Worm (Caenorhabditis elegans): Measurements from ENCODE around the gene srw-22.
"Not testable (repeated sequence)": the region's sequence is repeated elsewhere in the genome, so short reads cannot be mapped to it uniquely, and the experiment has no call there.

Gene srw-22

ce11 chrV:15250304-15250703 lies 18.1 kb upstream of the srw-22 start, which contains the start of gene srd-28:
srd-28 (plus strand) TSS chrV:15250604.
- not testable (repeated sequence) for TF ChIP-seq C08G9.2 (tag; optimal IDR thresholded peaks at IDR 0.05); ceh-22 (tag; optimal IDR thresholded peaks at IDR 0.05); sox-2 (GFP tag; IDR thresholded peaks at IDR 0.05)

ce11 chrV:15252082-15252481 lies 16.3 kb upstream of the srw-22 start, which contains the start of gene srbc-76:
srbc-76 (plus strand) TSS chrV:15252382.
- no peak for TF ChIP-seq pax-1 (tag; optimal IDR thresholded peaks at IDR 0.05)
- no peak for TF ChIP-seq C38D4.7 (GFP tag; optimal IDR thresholded peaks at IDR 0.05)
- no peak for TF ChIP-seq tbx-7 (tag; optimal IDR thresholded peaks at IDR 0.05)
- no peak for TF ChIP-seq ceh-19 (GFP tag; optimal IDR thresholded peaks at IDR 0.05)
- TF ChIP-seq unc-55 (GFP tag; optimal IDR thresholded peaks at IDR 0.05) = no peak
- TF ChIP-seq nhr-232 (tag; optimal IDR thresholded peaks at IDR 0.05) = no peak
- no peak for TF ChIP-seq pqm-1 (tag; optimal IDR thresholded peaks at IDR 0.05)
- no peak for TF ChIP-seq ets-4 (tag; optimal IDR thresholded peaks at IDR 0.05)
- TF ChIP-seq nhr-11 (tag; optimal IDR thresholded peaks at IDR 0.05) = no peak
- no peak for TF ChIP-seq ceh-9 (tag; optimal IDR thresholded peaks at IDR 0.05)
- TF ChIP-seq pha-4 (tag; optimal IDR thresholded peaks at IDR 0.05) = no peak
- TF ChIP-seq sdc-2 (tag; optimal IDR thresholded peaks at IDR 0.05) = no peak
- TF ChIP-seq pag-3 (tag; optimal IDR thresholded peaks at IDR 0.05; ENCODE audit: borderline replicate concordance) = no peak
- no peak for TF ChIP-seq fkh-10 (GFP tag; optimal IDR thresholded peaks at IDR 0.05)
- no peak for TF ChIP-seq ceh-30 (tag; optimal IDR thresholded peaks at IDR 0.05)

ce11 chrV:15253529-15253928 lies 14.9 kb upstream of the srw-22 start, which contains the start of gene srbc-75:
srbc-75 (plus strand) TSS chrV:15253829.
- TF ChIP-seq elt-4 (tag; optimal IDR thresholded peaks at IDR 0.05) (no peak), ceh-30 (tag; optimal IDR thresholded peaks at IDR 0.05) (no peak), dmd-4 (tag; optimal IDR thresholded peaks at IDR 0.05; ENCODE audit: borderline replicate concordance) (no peak), hlh-6 (tag; optimal IDR thresholded peaks at IDR 0.05) (no peak), rnt-1 (tag; optimal IDR thresholded peaks at IDR 0.05) (no peak), hlh-8 (tag; optimal IDR thresholded peaks at IDR 0.05) (no peak), ceh-14 (tag; optimal IDR thresholded peaks at IDR 0.05) (no peak), fkh-6 (tag; optimal IDR thresholded peaks at IDR 0.05) (no peak), ceh-19 (GFP tag; optimal IDR thresholded peaks at IDR 0.05) (no peak), dve-1 (tag; optimal IDR thresholded peaks at IDR 0.05) (no peak), ceh-2 (tag; optimal IDR thresholded peaks at IDR 0.05) (no peak), pat-9 (tag; optimal IDR thresholded peaks at IDR 0.05) (no peak), lin-11 (tag; optimal IDR thresholded peaks at IDR 0.05) (no peak), madf-2 (tag; optimal IDR thresholded peaks at IDR 0.05) (no peak)

- TF ChIP-seq pag-3 (tag; optimal IDR thresholded peaks at IDR 0.05; ENCODE audit: borderline replicate concordance); K02D7.2 (tag; optimal IDR thresholded peaks at IDR 0.05); fax-1 (tag; optimal IDR thresholded peaks at IDR 0.05): not testable (repeated sequence)
Observed at ce11 chrV:15256669-15257068, 11.7 kb upstream of the srw-22 start, which contains the start of gene srsx-39. srsx-39 (minus strand) TSS chrV:15256769.

ce11 chrV:15259049-15259448 lies 9.4 kb upstream of the srw-22 start, which contains the start of gene srsx-37:
srsx-37 (minus strand) TSS chrV:15259149.
- TF ChIP-seq ceh-19 (GFP tag; optimal IDR thresholded peaks at IDR 0.05) (no peak), dmd-4 (tag; optimal IDR thresholded peaks at IDR 0.05; ENCODE audit: borderline replicate concordance) (no peak), C38D4.7 (GFP tag; optimal IDR thresholded peaks at IDR 0.05) (no peak), zip-5 (tag; optimal IDR thresholded peaks at IDR 0.05) (no peak), unc-86 (tag; optimal IDR thresholded peaks at IDR 0.05) (no peak), fkh-10 (GFP tag; optimal IDR thresholded peaks at IDR 0.05) (no peak), pha-4 (tag; optimal IDR thresholded peaks at IDR 0.05) (no peak), sdc-2 (tag; optimal IDR thresholded peaks at IDR 0.05) (no peak), sox-2 (GFP tag; IDR thresholded peaks at IDR 0.05) (no peak), unc-55 (GFP tag; optimal IDR thresholded peaks at IDR 0.05) (no peak), Y22D7AL.16 (tag; optimal IDR thresholded peaks at IDR 0.05) (no peak)

Measured in whole organism, late embryonic.